Fruit fly (Drosophila melanogaster): Measurements from ENCODE around the gene CG32452.

- TF ChIP-seq psq (GFP tag; optimal IDR thresholded peaks at IDR 0.05) (no peak), Sp1 (GFP tag; optimal IDR thresholded peaks at IDR 0.05) (no peak)
Measured at dm6 chr3L:22671699-22672276, 45.7 kb upstream of the CG32452 start.

Measured in whole organism, wandering third instar larva.